Worm (Caenorhabditis elegans): Measurements from ENCODE around the gene apc-2.

Gene apc-2

ce11 chrIII:8130177-8130902, 49.9 kb downstream of the apc-2 start, which contains the start of the genes rpl-21 and C14B9.10 (continued):
- no peak for TF ChIP-seq F37B4.10 (GFP tag; IDR thresholded peaks at IDR 0.05)
- TF ChIP-seq ekl-4 (GFP tag; IDR thresholded peaks at IDR 0.05): peak; percentile 66; the same call in 1 of the 2 replicates
- TF ChIP-seq snpc-1.1 (tag; optimal IDR thresholded peaks at IDR 0.05; ENCODE audit: insufficient read depth): peak; percentile 60
- TF ChIP-seq lin-35 (GFP tag; optimal IDR thresholded peaks at IDR 0.05): peak in 1 of 3 experiments; percentile 67
- TF ChIP-seq dox-1 (GFP tag; IDR thresholded peaks at IDR 0.05): peak; percentile 80
- no peak for TF ChIP-seq ztf-22 (GFP tag; optimal IDR thresholded peaks at IDR 0.05)
- peak; percentile 55 for TF ChIP-seq efl-1 (GFP tag; optimal IDR thresholded peaks at IDR 0.05)
- TF ChIP-seq tlf-1 (GFP tag; optimal IDR thresholded peaks at IDR 0.05): peak; percentile 82
- no peak for TF ChIP-seq fkh-3 (tag; optimal IDR thresholded peaks at IDR 0.05)
- TF ChIP-seq sea-2 (GFP tag; IDR thresholded peaks at IDR 0.05): no peak
- no peak for TF ChIP-seq hrde-1 (tag; optimal IDR thresholded peaks at IDR 0.05; ENCODE audit: borderline replicate concordance)
- TF ChIP-seq bed-1 (GFP tag; IDR thresholded peaks at IDR 0.05): no peak
- no peak for TF ChIP-seq B0035.1 (tag; optimal IDR thresholded peaks at IDR 0.05)
- no peak for TF ChIP-seq F39B2.1 (GFP tag; IDR thresholded peaks at IDR 0.05)
- TF ChIP-seq F49E8.2 (tag; optimal IDR thresholded peaks at IDR 0.05; ENCODE audit: insufficient read depth): peak; percentile 82
- TF ChIP-seq somi-1 (GFP tag; optimal IDR thresholded peaks at IDR 0.05): no peak
- peak; percentile 98 for TF ChIP-seq F33H1.4 (GFP tag; IDR thresholded peaks at IDR 0.05)
- TF ChIP-seq T26A5.8 (tag; optimal IDR thresholded peaks at IDR 0.05): no peak
- TF ChIP-seq F10E7.11 (tag; optimal IDR thresholded peaks at IDR 0.05): no peak
- TF ChIP-seq nhr-80 (tag; optimal IDR thresholded peaks at IDR 0.05): peak; percentile 36
- TF ChIP-seq ceh-27 (GFP tag; optimal IDR thresholded peaks at IDR 0.05): peak; percentile 79
- TF ChIP-seq rpc-1 (optimal IDR thresholded peaks at IDR 0.05): no peak
- no peak for TF ChIP-seq rpc-1 (tag; optimal IDR thresholded peaks at IDR 0.05)
- TF ChIP-seq T07F8.4 (tag; optimal IDR thresholded peaks at IDR 0.05): no peak
- TF ChIP-seq dpl-1 (GFP tag; optimal IDR thresholded peaks at IDR 0.05): peak; percentile 30
- peak; percentile 76 for TF ChIP-seq rcor-1 (GFP tag; IDR thresholded peaks at IDR 0.05)
- 0 out of 2 replicates have a peak, but pooled peaks have one; percentile 22 for TF ChIP-seq ztf-28 (GFP tag; IDR thresholded peaks at IDR 0.05)
- TF ChIP-seq B0336.3 (GFP tag; IDR thresholded peaks at IDR 0.05): peak; percentile 63
- peak; percentile 88 for TF ChIP-seq ceh-91 (GFP tag; IDR thresholded peaks at IDR 0.05)
- peak; percentile 91 for TF ChIP-seq hmg-1.2 (GFP tag; IDR thresholded peaks at IDR 0.05)
- no peak for TF ChIP-seq ccch-3 (GFP tag; optimal IDR thresholded peaks at IDR 0.05)
- peak; percentile 55 for TF ChIP-seq ztf-18 (tag; optimal IDR thresholded peaks at IDR 0.05)
- no peak for TF ChIP-seq ceh-40 (GFP tag; IDR thresholded peaks at IDR 0.05)
- TF ChIP-seq lir-1 (GFP tag; conservative IDR thresholded peaks at IDR 0.05): peak; percentile 20; the same call in 1 of the 2 replicates
- no peak for TF ChIP-seq tbx-9 (tag; optimal IDR thresholded peaks at IDR 0.05; ENCODE audit: borderline replicate concordance)
- TF ChIP-seq attf-5 (GFP tag; optimal IDR thresholded peaks at IDR 0.05): peak; percentile 76
- TF ChIP-seq Y53F4B.3 (GFP tag; IDR thresholded peaks at IDR 0.05): no peak
- no peak for TF ChIP-seq gei-17 (GFP tag; optimal IDR thresholded peaks at IDR 0.05)
- peak; percentile 46 for TF ChIP-seq lin-40 (tag; optimal IDR thresholded peaks at IDR 0.05)
- peak; percentile 89 for TF ChIP-seq snpc-3.4 (tag; optimal IDR thresholded peaks at IDR 0.05)
- peak in 1 of 2 experiments; percentile 59 for TF ChIP-seq let-607 (tag; optimal IDR thresholded peaks at IDR 0.05)
- TF ChIP-seq hsf-1 (GFP tag; IDR thresholded peaks at IDR 0.05): peak; percentile 19; the same call in 1 of the 2 replicates
- TF ChIP-seq snpc-1.3 (tag; optimal IDR thresholded peaks at IDR 0.05; ENCODE audit: insufficient read depth): peak; percentile 93
- no peak for TF ChIP-seq nfya-1 (tag; optimal IDR thresholded peaks at IDR 0.05; ENCODE audit: borderline replicate concordance, insufficient read depth)
- TF ChIP-seq let-526 (GFP tag; IDR thresholded peaks at IDR 0.05): no peak
- no peak for TF ChIP-seq K12H6.12 (tag; optimal IDR thresholded peaks at IDR 0.05)
- TF ChIP-seq ets-4 (GFP tag; optimal IDR thresholded peaks at IDR 0.05): no peak
